Worm (Caenorhabditis elegans) whole organism, early embryonic: Measurements from ENCODE around the gene wdr-46.
A peak's percentile ranks its signal among the peaks of the same experiment; 100 is the strongest.

ENCODE experiments used
- B0310.2 ChIP-seq: sonication (generic microtip); optimal IDR thresholded peaks from 2 replicates; lab custom pipeline; 2016; ENCODE audit warnings: mild to moderate bottlenecking, missing genetic modification characterization, missing compliant biosample characterization
- F13C5.2 ChIP-seq: sonication (generic microtip); optimal IDR thresholded peaks from 2 replicates; lab custom pipeline; 2017; ENCODE audit warnings: mild to moderate bottlenecking, missing genetic modification characterization, inconsistent platforms, missing compliant biosample characterization
- ama-1 ChIP-seq: fragments of 150-350 bp; optimal IDR thresholded peaks from 2 replicates; lab custom pipeline; 2014
- ceh-13 ChIP-seq: fragments of 200-800 bp; sonication (Bioruptor generic); optimal IDR thresholded peaks from 2 replicates; lab custom pipeline; 2018; ENCODE audit warnings: mild to moderate bottlenecking, missing genetic modification characterization, missing compliant biosample characterization
- ceh-36 ChIP-seq: sonication (generic microtip); optimal IDR thresholded peaks from 2 replicates; lab custom pipeline; 2016; ENCODE audit warnings: missing genetic modification characterization, inconsistent platforms, missing compliant biosample characterization
- ets-7 ChIP-seq: sonication (generic microtip); optimal IDR thresholded peaks from 2 replicates; lab custom pipeline; 2016; ENCODE audit warnings: missing genotype, missing genetic modification characterization, missing compliant biosample characterization
- flt-1 ChIP-seq: fragments of 200-800 bp; sonication (Bioruptor generic); IDR thresholded peaks from 2 replicates; pipeline ENCODE4 v1.3.6; 2022; ENCODE audit warnings: missing genetic modification characterization, missing compliant biosample characterization
- hmg-4 ChIP-seq: fragments of 200-800 bp; sonication (Bioruptor generic); optimal IDR thresholded peaks from 2 replicates; lab custom pipeline; 2018; ENCODE audit warnings: mild to moderate bottlenecking, missing genetic modification characterization, missing compliant biosample characterization
- hnd-1 ChIP-seq: sonication (generic microtip); optimal IDR thresholded peaks from 2 replicates; lab custom pipeline; 2016; ENCODE audit warnings: missing genetic modification characterization, missing compliant biosample characterization
- scrt-1 ChIP-seq: fragments of 200-800 bp; sonication (Bioruptor generic); IDR thresholded peaks from 2 replicates; pipeline ENCODE4 v1.3.6; 2022; ENCODE audit warnings: missing genetic modification characterization, missing compliant biosample characterization
- sea-1 ChIP-seq: fragments of 200-800 bp; sonication (Bioruptor generic); conservative IDR thresholded peaks from 2 replicates; pipeline ENCODE4 v1.3.6; 2022; ENCODE audit warnings: missing genetic modification characterization, missing compliant biosample characterization
- tbx-37 ChIP-seq: fragments of 200-800 bp; sonication (Bioruptor generic); conservative IDR thresholded peaks from 2 replicates; pipeline ENCODE4 v1.3.6; 2022; ENCODE audit warnings: missing genetic modification reagents, missing genetic modification characterization, missing compliant biosample characterization

- TF ChIP-seq ama-1 (lab: Kevin White, UChicago) (no peak), scrt-1 (peak; percentile 57; the same call in 1 of the 2 replicates), B0310.2 (tag; lab: Kevin White, UChicago) (no peak), ets-7 (tag; lab: Kevin White, UChicago) (no peak), tbx-37 (0 out of 2 replicates have a peak, but pooled peaks have one; percentile 15), hmg-4 (GFP tag; lab: Kevin White, UChicago) (no peak), ceh-36 (tag; lab: Kevin White, UChicago) (no peak), ceh-13 (GFP tag; lab: Kevin White, UChicago) (no peak), flt-1 (GFP tag; lab: Robert Waterston, UW) (peak; percentile 43; the same call in 1 of the 2 replicates), sea-1 (GFP tag; lab: Robert Waterston, UW) (0 out of 2 replicates have a peak, but pooled peaks have one; percentile 9), F13C5.2 (tag; lab: Kevin White, UChicago) (peak; percentile 0), hnd-1 (tag; lab: Kevin White, UChicago) (no peak)
Measured at ce11 chrIV:12417536-12418195, 45.6 kb downstream of the wdr-46 start, which contains the start of gene F08G5.3.
